Fruit fly (Drosophila melanogaster) whole organism, embryonic: Measurements from ENCODE around the gene Sf3b6.
A peak's percentile ranks its signal among the peaks of the same experiment; 100 is the strongest.

Experiments used
- CG10267 ChIP-seq: fragments of 200-800 bp; sonication (Bioruptor generic); optimal IDR thresholded peaks from 2 replicates; lab custom pipeline; 2018; ENCODE audit warnings: missing biosample characterization, mild to moderate bottlenecking, missing genetic modification characterization, moderate library complexity
- CG10321 ChIP-seq: fragments of 200-800 bp; sonication (Bioruptor generic); IDR thresholded peaks from 2 replicates; pipeline ENCODE4 v1.3.6; 2022; ENCODE audit warnings: missing biosample characterization, missing genetic modification characterization
- CG10366 ChIP-seq: fragments of 200-800 bp; sonication (Bioruptor generic); IDR thresholded peaks from 2 replicates; pipeline ENCODE4 v1.3.6; 2022; ENCODE audit warnings: missing biosample characterization, missing genetic modification characterization
- CG10431 ChIP-seq: fragments of 200-800 bp; sonication (Bioruptor generic); optimal IDR thresholded peaks from 3 replicates; lab custom pipeline; 2018; ENCODE audit warnings: missing biosample characterization, mild to moderate bottlenecking, missing genetic modification characterization
- CG11398 ChIP-seq: fragments of 200-800 bp; sonication (Bioruptor generic); optimal IDR thresholded peaks from 2 replicates; lab custom pipeline; 2016; ENCODE audit warnings: missing biosample characterization, missing genetic modification characterization
- CG12236 ChIP-seq: fragments of 200-800 bp; sonication (Bioruptor generic); optimal IDR thresholded peaks from 2 replicates; lab custom pipeline; 2016; ENCODE audit warnings: missing biosample characterization, missing genetic modification characterization
- CG1233 ChIP-seq: fragments of 200-800 bp; sonication (Bioruptor generic); optimal IDR thresholded peaks from 4 replicates; lab custom pipeline; 2018; ENCODE audit warnings: missing biosample characterization, mild to moderate bottlenecking, missing genetic modification characterization
- CG12942 ChIP-seq: fragments of 200-800 bp; sonication (Bioruptor generic); optimal IDR thresholded peaks from 3 replicates; lab custom pipeline; 2016; ENCODE audit warnings: missing biosample characterization, missing genetic modification characterization
- CG13296 ChIP-seq: fragments of 200-800 bp; sonication (Bioruptor generic); optimal IDR thresholded peaks from 3 replicates; lab custom pipeline; 2018; ENCODE audit warnings: missing biosample characterization, mild to moderate bottlenecking, missing genetic modification characterization
- CG13894 ChIP-seq: fragments of 200-800 bp; sonication (Bioruptor generic); optimal IDR thresholded peaks from 3 replicates; lab custom pipeline; 2018; ENCODE audit warnings: missing biosample characterization, mild to moderate bottlenecking, missing genetic modification characterization, moderate library complexity
- CG14014 ChIP-seq: fragments of 200-800 bp; sonication (Bioruptor generic); IDR thresholded peaks from 2 replicates; pipeline ENCODE4 v1.3.6; 2022; ENCODE audit warnings: missing biosample characterization, missing genetic modification characterization
- CG15011 ChIP-seq: fragments of 200-800 bp; sonication (Bioruptor generic); optimal IDR thresholded peaks from 3 replicates; lab custom pipeline; 2018; ENCODE audit warnings: missing biosample characterization, mild to moderate bottlenecking, missing genetic modification characterization
- CG15696 ChIP-seq: fragments of 200-800 bp; sonication (Bioruptor generic); optimal IDR thresholded peaks from 2 replicates; lab custom pipeline; 2019; ENCODE audit warnings: missing biosample characterization, mild to moderate bottlenecking, missing genetic modification characterization, moderate library complexity
- CG1792 ChIP-seq: fragments of 200-800 bp; sonication (Bioruptor generic); optimal IDR thresholded peaks from 2 replicates; lab custom pipeline; 2016; ENCODE audit warnings: missing biosample characterization, missing genetic modification characterization
- CG18262 ChIP-seq: fragments of 200-800 bp; optimal IDR thresholded peaks from 3 replicates; lab custom pipeline; 2019; ENCODE audit warnings: missing biosample characterization, mild to moderate bottlenecking, missing genetic modification characterization, moderate library complexity
- CG2202 ChIP-seq: fragments of 200-800 bp; sonication (Bioruptor generic); optimal IDR thresholded peaks from 2 replicates; lab custom pipeline; 2018; ENCODE audit warnings: missing biosample characterization, mild to moderate bottlenecking, missing genetic modification characterization
- CG30431 ChIP-seq: fragments of 200-800 bp; sonication (Bioruptor generic); optimal IDR thresholded peaks from 2 replicates; lab custom pipeline; 2017; ENCODE audit warnings: missing biosample characterization, missing genetic modification characterization
- CG3281 ChIP-seq: fragments of 200-800 bp; sonication (Bioruptor generic); optimal IDR thresholded peaks from 3 replicates; lab custom pipeline; 2017; ENCODE audit warnings: missing biosample characterization, mild to moderate bottlenecking, missing genetic modification characterization
- CG4820 ChIP-seq: fragments of 200-800 bp; sonication (Bioruptor generic); optimal IDR thresholded peaks from 3 replicates; lab custom pipeline; 2016; ENCODE audit warnings: missing biosample characterization, missing genetic modification characterization
- CG5245 ChIP-seq: fragments of 200-800 bp; sonication (Bioruptor generic); optimal IDR thresholded peaks from 3 replicates; lab custom pipeline; 2016; ENCODE audit warnings: missing biosample characterization, missing genetic modification characterization
- CG6654 ChIP-seq: fragments of 200-800 bp; sonication (Bioruptor generic); optimal IDR thresholded peaks from 2 replicates; lab custom pipeline; 2017; ENCODE audit warnings: missing biosample characterization, mild to moderate bottlenecking, missing genetic modification characterization
- CG6683 ChIP-seq: fragments of 200-800 bp; sonication (Bioruptor generic); optimal IDR thresholded peaks from 2 replicates; lab custom pipeline; 2017; ENCODE audit warnings: missing biosample characterization, mild to moderate bottlenecking, missing genetic modification characterization, missing genetic modification reagents
- CG7786 ChIP-seq: fragments of 200-800 bp; sonication (Bioruptor generic); optimal IDR thresholded peaks from 2 replicates; lab custom pipeline; 2016; ENCODE audit warnings: missing biosample characterization, missing genetic modification characterization
- CG9797 ChIP-seq: fragments of 200-800 bp; sonication (Bioruptor generic); optimal IDR thresholded peaks from 3 replicates; lab custom pipeline; 2018; ENCODE audit warnings: missing biosample characterization, mild to moderate bottlenecking, missing genetic modification characterization
- Dp ChIP-seq: fragments of 200-800 bp; sonication (Bioruptor generic); optimal IDR thresholded peaks from 2 replicates; lab custom pipeline; 2018; ENCODE audit warnings: missing biosample characterization, mild to moderate bottlenecking, missing genetic modification characterization, moderate library complexity
- Fer3 ChIP-seq: fragments of 200-800 bp; sonication (Bioruptor generic); optimal IDR thresholded peaks from 2 replicates; lab custom pipeline; 2018; ENCODE audit warnings: missing biosample characterization, mild to moderate bottlenecking, missing genetic modification characterization, moderate library complexity
- GATAe ChIP-seq: fragments of 200-800 bp; sonication (Bioruptor generic); conservative IDR thresholded peaks from 2 replicates; pipeline ENCODE4 v1.3.6; 2022; ENCODE audit warnings: missing biosample characterization, missing genetic modification characterization
- Lpt ChIP-seq: fragments of >200 bp; optimal IDR thresholded peaks from 2 replicates; lab custom pipeline; 2018; ENCODE audit warnings: missing biosample characterization, missing genetic modification characterization
- MBD-R2 ChIP-seq: fragments of 200-800 bp; sonication (Bioruptor generic); IDR thresholded peaks from 2 replicates; pipeline ENCODE4 v1.3.6; 2022; ENCODE audit warnings: missing biosample characterization, missing genetic modification characterization
- Pdp1 ChIP-seq, 2 experiments: fragments of 200-800 bp; sonication (Bioruptor generic); optimal IDR thresholded peaks; 3 replicates each; lab custom pipeline; 2016; ENCODE audit warnings: missing biosample characterization in 2 of 2, missing genetic modification characterization in 2 of 2, mild to moderate bottlenecking in 1 of 2, moderate library complexity in 1 of 2
- Rfx ChIP-seq: fragments of 200-800 bp; sonication (Bioruptor generic); IDR thresholded peaks from 2 replicates; pipeline ENCODE4 v1.3.6; 2022; ENCODE audit warnings: missing biosample characterization, missing genetic modification characterization
- Trl ChIP-seq, 3 experiments: fragments of >200 bp in 2 of 3; fragments of 200-800 bp in 1 of 3; sonication (Bioruptor generic) in 1 of 3; optimal IDR thresholded peaks; 2 replicates in 1 of 3; 3 replicates in 2 of 3; lab custom pipeline; 2016 to 2017; ENCODE audit warnings: missing biosample characterization in 1 of 3, missing genetic modification characterization in 1 of 3
- Xrp1 ChIP-seq: fragments of 200-800 bp; sonication (Bioruptor generic); IDR thresholded peaks from 2 replicates; pipeline ENCODE4 v1.3.6; 2022; ENCODE audit warnings: missing biosample characterization, missing genetic modification characterization
- chif ChIP-seq, 2 experiments: fragments of 200-800 bp; sonication (Bioruptor generic); optimal IDR thresholded peaks; 3 replicates each; lab custom pipeline; 2016; ENCODE audit warnings: missing biosample characterization in 2 of 2, missing genetic modification characterization in 2 of 2
- chm ChIP-seq: fragments of 200-800 bp; sonication (Bioruptor generic); IDR thresholded peaks from 2 replicates; pipeline ENCODE4 v1.3.6; 2022; ENCODE audit warnings: missing biosample characterization, missing genetic modification characterization
- corto ChIP-seq: fragments of 200-800 bp; sonication (Bioruptor generic); optimal IDR thresholded peaks from 2 replicates; lab custom pipeline; 2016; ENCODE audit warnings: missing biosample characterization, mild to moderate bottlenecking, missing genetic modification characterization, moderate library complexity
- croc ChIP-seq: fragments of 200-800 bp; sonication (Bioruptor generic); conservative IDR thresholded peaks from 3 replicates; pipeline ENCODE4 v1.3.6; 2022; ENCODE audit warnings: missing biosample characterization, missing genetic modification characterization
- esg ChIP-seq: fragments of 200-800 bp; sonication (Bioruptor generic); conservative IDR thresholded peaks from 2 replicates; pipeline ENCODE4 v1.3.6; 2022; ENCODE audit warnings: missing biosample characterization, missing genetic modification characterization
- fru ChIP-seq: fragments of >200 bp; optimal IDR thresholded peaks from 2 replicates; lab custom pipeline; 2017
- gem ChIP-seq: fragments of 200-800 bp; sonication (Bioruptor generic); optimal IDR thresholded peaks from 2 replicates; lab custom pipeline; 2019; ENCODE audit warnings: missing biosample characterization, mild to moderate bottlenecking, missing genetic modification characterization, moderate library complexity
- grn ChIP-seq: fragments of 200-800 bp; sonication (Bioruptor generic); optimal IDR thresholded peaks from 3 replicates; lab custom pipeline; 2017; ENCODE audit warnings: missing biosample characterization, missing genetic modification characterization
- kni ChIP-seq: fragments of 200-800 bp; sonication (Bioruptor generic); optimal IDR thresholded peaks from 3 replicates; lab custom pipeline; 2017; ENCODE audit warnings: mild to moderate bottlenecking, missing biosample characterization, missing genetic modification reagents, missing genetic modification characterization
- pan ChIP-seq, 4 experiments: fragments of >200 bp in 3 of 4; fragments of 200-800 bp in 1 of 4; sonication (Bioruptor generic) in 1 of 4; optimal IDR thresholded peaks in 3 of 4; IDR thresholded peaks in 1 of 4; 2 replicates each; pipeline versions ENCODE4 v1.3.6 to Lab custom; 2017 to 2022; ENCODE audit warnings: missing biosample characterization in 2 of 4, missing genetic modification characterization in 2 of 4, mixed read lengths in 1 of 4
- tio ChIP-seq: fragments of 200-800 bp; sonication (Bioruptor generic); optimal IDR thresholded peaks from 2 replicates; lab custom pipeline; 2017; ENCODE audit warnings: missing biosample characterization, missing genetic modification characterization, inconsistent platforms
- tup ChIP-seq: fragments of 200-800 bp; sonication (Bioruptor generic); optimal IDR thresholded peaks from 2 replicates; lab custom pipeline; 2016; ENCODE audit warnings: missing biosample characterization, mild to moderate bottlenecking, missing genetic modification characterization, moderate library complexity
- twi ChIP-seq: fragments of 200-800 bp; optimal IDR thresholded peaks from 2 replicates; lab custom pipeline; 2019; ENCODE audit warnings: missing biosample characterization, mild to moderate bottlenecking, missing genetic modification characterization, moderate library complexity
- vfl ChIP-seq: fragments of 200-800 bp; sonication (Bioruptor generic); optimal IDR thresholded peaks from 2 replicates; lab custom pipeline; 2016; ENCODE audit warnings: missing biosample characterization, missing genetic modification characterization
- zen ChIP-seq: fragments of 200-800 bp; sonication (Bioruptor generic); optimal IDR thresholded peaks from 3 replicates; lab custom pipeline; 2018; ENCODE audit warnings: missing biosample characterization, mild to moderate bottlenecking, missing genetic modification characterization, moderate library complexity
- zfh1 ChIP-seq: fragments of 200-800 bp; sonication (Bioruptor generic); IDR thresholded peaks from 3 replicates; pipeline ENCODE4 v1.3.6; 2022; ENCODE audit warnings: missing biosample characterization, missing genetic modification characterization

Sf3b6 gene

dm6 chr3L:6215976-6216786, 23.2 kb upstream of the Sf3b6 start (continued):
- TF ChIP-seq Dp (GFP tag; lab: Kevin White, UChicago) (no peak), chif (GFP tag; optimal IDR thresholded peaks at IDR 0.05; lab: Kevin White, UChicago) (peak in 1 of 2 experiments; percentile 23), vfl (no peak), MBD-R2 (GFP tag; lab: Robert Waterston, UW) (no peak), corto (GFP tag; lab: Kevin White, UChicago) (no peak), gem (tag; lab: Kevin White, UChicago) (no peak), Pdp1 (GFP tag; optimal IDR thresholded peaks at IDR 0.05; lab: Kevin White, UChicago) (no peak), croc (no peak), chm (GFP tag; lab: Robert Waterston, UW) (no peak), CG10366 (GFP tag; lab: Robert Waterston, UW) (no peak), fru (lab: Kevin White, UChicago) (no peak), zen (tag; lab: Kevin White, UChicago) (peak; percentile 58), CG10431 (no peak), tio (GFP tag; lab: Kevin White, UChicago) (no peak), kni (GFP tag; lab: Kevin White, UChicago) (peak; percentile 90), CG1792 (GFP tag; lab: Kevin White, UChicago) (no peak), CG2202 (tag; lab: Kevin White, UChicago) (peak; percentile 18), esg (GFP tag; lab: Robert Waterston, UW) (no peak), CG14014 (GFP tag; lab: Robert Waterston, UW) (no peak; the same call in 1 of the 2 replicates), Lpt (GFP tag; lab: Kevin White, UChicago) (no peak), CG11398 (GFP tag; lab: Kevin White, UChicago) (no peak), pan (optimal IDR thresholded peaks at IDR 0.05; lab: Kevin White, UChicago) (no peak), pan (GFP tag; optimal IDR thresholded peaks at IDR 0.05 in 1 of 2, IDR thresholded peaks at IDR 0.05 in 1 of 2) (no peak), CG10267 (tag; lab: Kevin White, UChicago) (no peak), CG12942 (GFP tag; lab: Kevin White, UChicago) (no peak), CG7786 (no peak), CG13296 (no peak), CG15011 (peak; percentile 62), CG13894 (no peak), CG10321 (no peak), tup (GFP tag; lab: Kevin White, UChicago) (no peak), Rfx (GFP tag; lab: Robert Waterston, UW) (no peak), Trl (optimal IDR thresholded peaks at IDR 0.05; lab: Kevin White, UChicago) (no peak), Trl (GFP tag; optimal IDR thresholded peaks at IDR 0.05; lab: Kevin White, UChicago) (peak; percentile 16), CG6683 (GFP tag; lab: Kevin White, UChicago) (no peak), CG3281 (GFP tag; lab: Kevin White, UChicago) (no peak), GATAe (no peak), CG15696 (tag; lab: Kevin White, UChicago) (peak; percentile 93), CG30431 (GFP tag; lab: Kevin White, UChicago) (no peak), CG9797 (GFP tag; lab: Kevin White, UChicago) (no peak), twi (peak; percentile 88), grn (GFP tag; lab: Kevin White, UChicago) (no peak), Xrp1 (GFP tag; lab: Robert Waterston, UW) (peak; percentile 57), CG4820 (no peak), zfh1 (GFP tag; lab: Robert Waterston, UW) (no peak), CG12236 (GFP tag; lab: Kevin White, UChicago) (no peak), Fer3 (peak; percentile 49), CG1233 (peak; percentile 77), CG6654 (GFP tag; lab: Kevin White, UChicago) (no peak), CG18262 (no peak), CG5245 (GFP tag; lab: Kevin White, UChicago) (no peak)
